Worm (Caenorhabditis elegans) whole organism, L4 larva: Measurements from ENCODE around the gene ZK899.6.

Experiments used
- ceh-62 ChIP-seq: sonication (generic microtip); optimal IDR thresholded peaks from 2 replicates; lab custom pipeline; 2017; ENCODE audit warnings: missing biosample characterization, missing genetic modification characterization
- egl-27 ChIP-seq: sonication (generic microtip); optimal IDR thresholded peaks from 3 replicates; lab custom pipeline; 2017; ENCODE audit warnings: missing biosample characterization, missing genetic modification reagents, missing genetic modification characterization
- nhr-237 ChIP-seq: sonication (generic microtip); optimal IDR thresholded peaks from 2 replicates; lab custom pipeline; 2017; ENCODE audit warnings: missing biosample characterization, missing genetic modification characterization
- set-16 ChIP-seq: fragments of 200-800 bp; sonication (Bioruptor generic); IDR thresholded peaks from 2 replicates; pipeline ENCODE4 v1.3.6; 2022; ENCODE audit warnings: missing genetic modification reagents, missing genetic modification characterization, missing compliant biosample characterization
- ztf-11 ChIP-seq: fragments of 150-350 bp; optimal IDR thresholded peaks from 2 replicates; lab custom pipeline; 2014; ENCODE audit warnings: missing biosample characterization, missing genetic modification characterization

DNA sequence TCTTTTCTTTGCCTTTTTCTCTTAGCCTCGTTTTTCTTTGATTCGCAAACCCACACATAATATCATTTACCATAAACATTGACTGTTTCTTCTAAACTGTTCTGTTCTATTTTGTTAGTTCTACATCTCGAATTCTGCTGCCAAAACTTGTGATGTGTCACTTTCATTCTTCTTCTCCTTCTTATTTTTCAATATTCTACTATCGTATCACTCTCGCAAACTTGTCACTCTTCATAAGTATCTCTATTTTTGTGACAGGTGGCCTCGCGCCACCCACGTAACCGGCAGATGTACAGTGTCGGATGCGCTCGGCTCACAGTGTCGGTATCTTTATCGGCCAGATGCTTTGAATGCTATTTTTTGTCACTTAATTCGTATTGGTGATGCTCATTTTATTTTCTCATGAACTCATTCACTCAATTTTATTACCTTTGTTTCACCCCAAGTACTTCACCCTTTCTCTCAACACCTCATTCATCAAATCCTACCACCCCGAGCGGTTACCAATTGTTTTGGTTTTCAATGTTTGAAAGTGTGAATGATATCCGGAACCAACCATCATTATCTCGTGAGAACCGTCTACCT lies 45.4 kb downstream of the ZK899.6 start:
- TF ChIP-seq ztf-11 (tag; lab: Kevin White, UChicago) (no peak), set-16 (GFP tag; lab: Robert Waterston, UW) (no peak), nhr-237 (no peak), ceh-62 (no peak), egl-27 (tag; lab: Kevin White, UChicago) (no peak)
